Fruit fly (Drosophila melanogaster) whole organism, embryonic: ENCODE results near the gene Kaz-m1.

Experiments used
- Abd-B ChIP-seq: fragments of 200-800 bp; sonication (Bioruptor generic); optimal IDR thresholded peaks from 2 replicates; lab custom pipeline; 2018; ENCODE audit warnings: missing biosample characterization, mild to moderate bottlenecking, missing genetic modification characterization, moderate library complexity
- Adf1 ChIP-seq: fragments of 200-800 bp; sonication (Bioruptor generic); IDR thresholded peaks from 2 replicates; pipeline ENCODE4 v1.3.6; 2022; ENCODE audit warnings: missing biosample characterization, missing genetic modification characterization
- Aef1 ChIP-seq: fragments of 200-800 bp; sonication (Bioruptor generic); IDR thresholded peaks from 3 replicates; pipeline ENCODE4 v1.3.6; 2022; ENCODE audit warnings: missing biosample characterization, missing genetic modification characterization
- CG10565 ChIP-seq: fragments of 200-800 bp; sonication (Bioruptor generic); optimal IDR thresholded peaks from 3 replicates; lab custom pipeline; 2016; ENCODE audit warnings: missing biosample characterization, mild to moderate bottlenecking, missing genetic modification characterization
- CG11696 ChIP-seq: fragments of 200-800 bp; sonication (Bioruptor generic); IDR thresholded peaks from 2 replicates; pipeline ENCODE4 v1.3.6; 2022; ENCODE audit warnings: missing biosample characterization, missing genetic modification characterization
- CG12391 ChIP-seq: fragments of 200-800 bp; sonication (Bioruptor generic); optimal IDR thresholded peaks from 3 replicates; lab custom pipeline; 2018; ENCODE audit warnings: missing biosample characterization, mild to moderate bottlenecking, missing genetic modification characterization, moderate library complexity
- CG12659 ChIP-seq: fragments of 200-800 bp; sonication (Bioruptor generic); optimal IDR thresholded peaks from 3 replicates; lab custom pipeline; 2017; ENCODE audit warnings: mild to moderate bottlenecking, missing biosample characterization, missing genetic modification reagents, missing genetic modification characterization
- CG12744 ChIP-seq: fragments of 200-800 bp; sonication (Bioruptor generic); optimal IDR thresholded peaks from 2 replicates; lab custom pipeline; 2016; ENCODE audit warnings: missing biosample characterization, missing genetic modification characterization
- CG14710 ChIP-seq: fragments of 200-800 bp; sonication (Bioruptor generic); optimal IDR thresholded peaks from 3 replicates; lab custom pipeline; 2019; ENCODE audit warnings: missing biosample characterization, mild to moderate bottlenecking, missing genetic modification characterization, moderate library complexity
- CG16779 ChIP-seq: fragments of 200-800 bp; sonication (Bioruptor generic); IDR thresholded peaks from 2 replicates; pipeline ENCODE4 v1.3.6; 2022; ENCODE audit warnings: missing biosample characterization, missing genetic modification characterization
- CG17802 ChIP-seq: fragments of 200-800 bp; sonication (Bioruptor generic); optimal IDR thresholded peaks from 2 replicates; lab custom pipeline; 2018; ENCODE audit warnings: missing biosample characterization, mild to moderate bottlenecking, missing genetic modification characterization, moderate library complexity
- CG17829 ChIP-seq: fragments of 200-800 bp; optimal IDR thresholded peaks from 2 replicates; lab custom pipeline; 2019; ENCODE audit warnings: missing biosample characterization, mild to moderate bottlenecking, missing genetic modification characterization, moderate library complexity
- CG18476 ChIP-seq: fragments of 200-800 bp; sonication (Bioruptor generic); optimal IDR thresholded peaks from 2 replicates; lab custom pipeline; 2016; ENCODE audit warnings: missing biosample characterization, mild to moderate bottlenecking, missing genetic modification characterization
- CG3407 ChIP-seq: fragments of 200-800 bp; sonication (Bioruptor generic); optimal IDR thresholded peaks from 2 replicates; lab custom pipeline; 2018; ENCODE audit warnings: missing biosample characterization, mild to moderate bottlenecking, missing genetic modification characterization
- CG34224 ChIP-seq: fragments of 200-800 bp; sonication (Bioruptor generic); IDR thresholded peaks from 3 replicates; pipeline ENCODE4 v1.3.6; 2022; ENCODE audit warnings: missing biosample characterization, missing genetic modification characterization; ENCODE audit not compliant: partially characterized antibody
- CG4328 ChIP-seq: fragments of 200-800 bp; sonication (Bioruptor generic); optimal IDR thresholded peaks from 3 replicates; lab custom pipeline; 2017; ENCODE audit warnings: missing biosample characterization, missing genetic modification reagents, missing genetic modification characterization
- CG5953 ChIP-seq: fragments of 200-800 bp; sonication (Bioruptor generic); IDR thresholded peaks from 2 replicates; pipeline ENCODE4 v1.3.6; 2022; ENCODE audit warnings: missing biosample characterization, missing genetic modification characterization
- CG6791 ChIP-seq: fragments of 200-800 bp; sonication (Bioruptor generic); IDR thresholded peaks from 3 replicates; pipeline ENCODE4 v1.3.6; 2022; ENCODE audit warnings: missing biosample characterization, missing genetic modification characterization; ENCODE audit not compliant: partially characterized antibody
- CG8089 ChIP-seq: fragments of 200-800 bp; sonication (Bioruptor generic); optimal IDR thresholded peaks from 3 replicates; lab custom pipeline; 2016; ENCODE audit warnings: missing biosample characterization, missing genetic modification characterization
- Elba2 ChIP-seq: fragments of 200-800 bp; sonication (Bioruptor generic); optimal IDR thresholded peaks from 3 replicates; lab custom pipeline; 2016; ENCODE audit warnings: missing biosample characterization, missing genetic modification characterization
- Hsf ChIP-seq: fragments of 200-800 bp; sonication (Bioruptor generic); optimal IDR thresholded peaks from 3 replicates; lab custom pipeline; 2016; ENCODE audit warnings: missing biosample characterization, missing genetic modification characterization
- Lpt ChIP-seq: fragments of >200 bp; optimal IDR thresholded peaks from 2 replicates; lab custom pipeline; 2018; ENCODE audit warnings: missing biosample characterization, missing genetic modification characterization
- MBD-R2 ChIP-seq: fragments of 200-800 bp; sonication (Bioruptor generic); IDR thresholded peaks from 2 replicates; pipeline ENCODE4 v1.3.6; 2022; ENCODE audit warnings: missing biosample characterization, missing genetic modification characterization
- NK7.1 ChIP-seq: fragments of 200-800 bp; sonication (Bioruptor generic); optimal IDR thresholded peaks from 3 replicates; lab custom pipeline; 2016; ENCODE audit warnings: missing biosample characterization, missing genetic modification characterization
- Ptx1 ChIP-seq: fragments of 200-800 bp; sonication (Bioruptor generic); IDR thresholded peaks from 2 replicates; pipeline ENCODE4 v1.3.6; 2022; ENCODE audit warnings: missing biosample characterization, missing genetic modification characterization
- Xbp1 ChIP-seq: fragments of 200-800 bp; sonication (Bioruptor generic); optimal IDR thresholded peaks from 3 replicates; lab custom pipeline; 2016; ENCODE audit warnings: missing biosample characterization, mild to moderate bottlenecking, missing genetic modification characterization
- az2 ChIP-seq: fragments of 200-800 bp; sonication (Bioruptor generic); optimal IDR thresholded peaks from 3 replicates; lab custom pipeline; 2016; ENCODE audit warnings: missing biosample characterization, missing genetic modification characterization
- insv ChIP-seq, 2 experiments: fragments of 200-800 bp; sonication (Bioruptor generic); optimal IDR thresholded peaks; 3 replicates each; lab custom pipeline; 2016 to 2018; ENCODE audit warnings: missing biosample characterization in 2 of 2, missing genetic modification characterization in 2 of 2
- kni ChIP-seq: fragments of 200-800 bp; sonication (Bioruptor generic); optimal IDR thresholded peaks from 3 replicates; lab custom pipeline; 2017; ENCODE audit warnings: mild to moderate bottlenecking, missing biosample characterization, missing genetic modification reagents, missing genetic modification characterization
- lola ChIP-seq, 3 experiments: fragments of >200 bp in 2 of 3; fragments of 200-800 bp in 1 of 3; sonication (Bioruptor generic) in 1 of 3; optimal IDR thresholded peaks; 2 replicates each; lab custom pipeline; 2017 to 2019; ENCODE audit warnings: missing biosample characterization in 3 of 3, missing genetic modification characterization in 3 of 3, mild to moderate bottlenecking in 1 of 3, moderate library complexity in 1 of 3
- peb ChIP-seq: fragments of 200-800 bp; sonication (Bioruptor generic); IDR thresholded peaks from 2 replicates; pipeline ENCODE4 v1.3.6; 2022; ENCODE audit warnings: missing biosample characterization, missing genetic modification characterization
- pum ChIP-seq: fragments of 200-800 bp; sonication (Bioruptor generic); optimal IDR thresholded peaks from 2 replicates; lab custom pipeline; 2016; ENCODE audit warnings: missing biosample characterization, missing genetic modification characterization
- sc ChIP-seq, 3 experiments: fragments of >200 bp in 2 of 3; fragments of 200-800 bp in 1 of 3; sonication (Bioruptor generic) in 1 of 3; optimal IDR thresholded peaks; 2 replicates in 2 of 3; 3 replicates in 1 of 3; lab custom pipeline; 2017; ENCODE audit warnings: mild to moderate bottlenecking in 1 of 3, missing biosample characterization in 1 of 3, missing genetic modification characterization in 1 of 3, missing genetic modification reagents in 1 of 3
- schlank ChIP-seq: fragments of 200-800 bp; sonication (Bioruptor generic); optimal IDR thresholded peaks from 2 replicates; lab custom pipeline; 2018; ENCODE audit warnings: missing biosample characterization, mild to moderate bottlenecking, missing genetic modification characterization
- seq ChIP-seq: fragments of 200-800 bp; sonication (Bioruptor generic); IDR thresholded peaks from 2 replicates; pipeline ENCODE4 v1.3.6; 2022; ENCODE audit warnings: missing biosample characterization, missing genetic modification characterization
- so ChIP-seq: fragments of 200-800 bp; sonication (Bioruptor generic); IDR thresholded peaks from 3 replicates; pipeline ENCODE4 v1.3.6; 2022; ENCODE audit warnings: missing biosample characterization, missing genetic modification characterization
- ssp ChIP-seq: fragments of 200-800 bp; sonication (Bioruptor generic); IDR thresholded peaks from 2 replicates; pipeline ENCODE4 v1.3.6; 2022; ENCODE audit warnings: missing biosample characterization, missing genetic modification characterization
- tio ChIP-seq: fragments of 200-800 bp; sonication (Bioruptor generic); optimal IDR thresholded peaks from 2 replicates; lab custom pipeline; 2017; ENCODE audit warnings: missing biosample characterization, missing genetic modification characterization, inconsistent platforms
- tna ChIP-seq: fragments of 200-800 bp; sonication (Bioruptor generic); IDR thresholded peaks from 2 replicates; pipeline ENCODE4 v1.3.6; 2022; ENCODE audit warnings: missing biosample characterization, missing genetic modification characterization; ENCODE audit not compliant: partially characterized antibody
- toy ChIP-seq: fragments of 200-800 bp; sonication (Bioruptor generic); IDR thresholded peaks from 2 replicates; pipeline ENCODE4 v1.3.6; 2022; ENCODE audit warnings: missing biosample characterization, missing genetic modification characterization
- trem ChIP-seq: fragments of 200-800 bp; optimal IDR thresholded peaks from 3 replicates; lab custom pipeline; 2019; ENCODE audit warnings: missing biosample characterization, mild to moderate bottlenecking, missing genetic modification characterization, moderate library complexity
- ttk ChIP-seq: fragments of 200-800 bp; sonication (Bioruptor generic); IDR thresholded peaks from 2 replicates; pipeline ENCODE4 v2.1.2; 2022; ENCODE audit warnings: missing biosample characterization, missing genetic modification characterization
- tup ChIP-seq: fragments of 200-800 bp; sonication (Bioruptor generic); optimal IDR thresholded peaks from 2 replicates; lab custom pipeline; 2016; ENCODE audit warnings: missing biosample characterization, mild to moderate bottlenecking, missing genetic modification characterization, moderate library complexity
- zen2 ChIP-seq: fragments of 200-800 bp; sonication (Bioruptor generic); IDR thresholded peaks from 3 replicates; pipeline ENCODE4 v1.3.6; 2022; ENCODE audit warnings: missing biosample characterization, missing genetic modification characterization; ENCODE audit not compliant: partially characterized antibody

Kaz-m1 gene

dm6 chr3R:26036153-26037144 lies 21.9 kb downstream of the Kaz-m1 start (continued):
- TF ChIP-seq MBD-R2 (no peak), Abd-B (GFP tag; lab: Kevin White, UChicago) (peak; percentile 69), CG11696 (peak; percentile 98), tup (GFP tag; lab: Kevin White, UChicago) (peak; percentile 35), Ptx1 (GFP tag; lab: Robert Waterston, UW) (peak; percentile 71), lola (GFP tag; optimal IDR thresholded peaks at IDR 0.05; lab: Kevin White, UChicago) (peak in 1 of 3 experiments; percentile 100), CG4328 (peak; percentile 89)
- TF ChIP-seq, all 482 proteins: peak for 339

- TF ChIP-seq Elba2: peak; percentile 75
- peak in 1 of 2 experiments; percentile 51 for TF ChIP-seq insv (GFP tag; optimal IDR thresholded peaks at IDR 0.05; lab: Kevin White, UChicago)
- TF ChIP-seq toy (GFP tag; lab: Robert Waterston, UW): no peak
- TF ChIP-seq ssp (GFP tag; lab: Robert Waterston, UW): no peak
Observed at dm6 chr3R:26037899-26038298, 23.4 kb downstream of the Kaz-m1 start.

- TF ChIP-seq CG34224 (GFP tag; lab: Robert Waterston, UW) (no peak), Adf1 (GFP tag; lab: Robert Waterston, UW) (no peak), kni (GFP tag; lab: Kevin White, UChicago) (peak; percentile 84), Hsf (GFP tag; lab: Kevin White, UChicago) (no peak), trem (tag; lab: Kevin White, UChicago) (peak; percentile 4), lola (GFP tag; optimal IDR thresholded peaks at IDR 0.05; lab: Kevin White, UChicago) (no peak), seq (GFP tag; lab: Robert Waterston, UW) (peak; percentile 60; the same call in 1 of the 2 replicates), CG17802 (tag; lab: Kevin White, UChicago) (no peak), schlank (tag; lab: Kevin White, UChicago) (no peak), so (GFP tag; lab: Robert Waterston, UW) (no peak), peb (GFP tag; lab: Robert Waterston, UW) (no peak), CG5953 (no peak), CG16779 (GFP tag; lab: Robert Waterston, UW) (no peak), CG14710 (tag; lab: Kevin White, UChicago) (no peak), CG17829 (tag; lab: Kevin White, UChicago) (peak; percentile 55), NK7.1 (GFP tag; lab: Kevin White, UChicago) (no peak), CG12744 (no peak), CG6791 (GFP tag; lab: Robert Waterston, UW) (peak; percentile 41; the same call in 1 of the 3 replicates), Lpt (GFP tag; lab: Kevin White, UChicago) (no peak), CG3407 (no peak), tio (GFP tag; lab: Kevin White, UChicago) (no peak), CG12391 (tag; lab: Kevin White, UChicago) (no peak), Aef1 (GFP tag; lab: Robert Waterston, UW) (no peak), Xbp1 (GFP tag; lab: Kevin White, UChicago) (no peak), CG18476 (GFP tag; lab: Kevin White, UChicago) (no peak), pum (no peak), az2 (GFP tag; lab: Kevin White, UChicago) (no peak), CG12659 (GFP tag; lab: Kevin White, UChicago) (no peak), CG10565 (no peak), ttk (GFP tag; lab: Robert Waterston, UW) (no peak), CG8089 (GFP tag; lab: Kevin White, UChicago) (no peak), sc (optimal IDR thresholded peaks at IDR 0.05; lab: Kevin White, UChicago) (no peak), sc (GFP tag; optimal IDR thresholded peaks at IDR 0.05; lab: Kevin White, UChicago) (peak; percentile 51), zen2 (GFP tag; lab: Robert Waterston, UW) (no peak), tna (no peak)
Observed at dm6 chr3R:26039793-26040335, 25.3 kb downstream of the Kaz-m1 start.
